Fruit fly (Drosophila melanogaster): ENCODE data around the gene ssp5.

dm6 chr3R:11989996-11990395, 42.9 kb upstream of the ssp5 start:
- TF ChIP-seq dac (GFP tag; optimal IDR thresholded peaks at IDR 0.05) (no peak), Ets96B (tag; optimal IDR thresholded peaks at IDR 0.05) (no peak), CG11902 (GFP tag; optimal IDR thresholded peaks at IDR 0.05) (no peak), cyc (GFP tag; optimal IDR thresholded peaks at IDR 0.05) (no peak), Smox (GFP tag; optimal IDR thresholded peaks at IDR 0.05) (no peak)

All from whole organism, prepupa.